Worm (Caenorhabditis elegans) whole organism, late embryonic: ENCODE data around the gene pigk-1.
A peak's percentile ranks its signal among the peaks of the same experiment; 100 is the strongest.

Source experiments
- C08G9.2 ChIP-seq: sonication (generic microtip); optimal IDR thresholded peaks from 2 replicates; lab custom pipeline; 2016; ENCODE audit warnings: mild to moderate bottlenecking, missing genetic modification characterization, moderate library complexity, missing compliant biosample characterization
- K02D7.2 ChIP-seq: sonication (generic microtip); optimal IDR thresholded peaks from 2 replicates; lab custom pipeline; 2017; ENCODE audit warnings: mild to moderate bottlenecking, missing genetic modification characterization, missing compliant biosample characterization
- T23F11.4 ChIP-seq: fragments of 200-800 bp; sonication (Bioruptor generic); optimal IDR thresholded peaks from 2 replicates; lab custom pipeline; 2018; ENCODE audit warnings: mild to moderate bottlenecking, missing genetic modification characterization, missing compliant biosample characterization
- ahr-1 ChIP-seq: sonication (generic microtip); optimal IDR thresholded peaks from 2 replicates; lab custom pipeline; 2016; ENCODE audit warnings: missing genetic modification characterization, missing compliant biosample characterization
- ceh-18 ChIP-seq: sonication (generic microtip); optimal IDR thresholded peaks from 2 replicates; lab custom pipeline; 2016; ENCODE audit warnings: missing genetic modification characterization, missing compliant biosample characterization
- ceh-19 ChIP-seq: fragments of 200-800 bp; sonication (Bioruptor generic); optimal IDR thresholded peaks from 2 replicates; lab custom pipeline; 2018; ENCODE audit warnings: mild to moderate bottlenecking, missing genetic modification characterization, missing compliant biosample characterization
- ceh-2 ChIP-seq: sonication (generic microtip); optimal IDR thresholded peaks from 2 replicates; lab custom pipeline; 2016; ENCODE audit warnings: missing genotype, missing genetic modification characterization, missing compliant biosample characterization
- ceh-22 ChIP-seq: sonication (generic microtip); optimal IDR thresholded peaks from 2 replicates; lab custom pipeline; 2017; ENCODE audit warnings: missing biosample characterization, missing genetic modification characterization
- ceh-31 ChIP-seq: sonication (generic microtip); optimal IDR thresholded peaks from 2 replicates; lab custom pipeline; 2016; ENCODE audit warnings: missing genetic modification characterization, missing compliant biosample characterization
- ceh-34 ChIP-seq: sonication (generic microtip); optimal IDR thresholded peaks from 2 replicates; lab custom pipeline; 2016; ENCODE audit warnings: mild to moderate bottlenecking, missing genetic modification characterization, missing compliant biosample characterization
- ceh-45 ChIP-seq: fragments of 200-800 bp; sonication (Bioruptor generic); IDR thresholded peaks from 2 replicates; pipeline ENCODE4 v1.3.6; 2022; ENCODE audit warnings: missing genetic modification reagents, missing genetic modification characterization, missing compliant biosample characterization
- ceh-48 ChIP-seq: sonication (generic microtip); optimal IDR thresholded peaks from 2 replicates; lab custom pipeline; 2016; ENCODE audit warnings: missing genetic modification characterization, inconsistent platforms, missing compliant biosample characterization
- dmd-4 ChIP-seq: sonication (generic microtip); optimal IDR thresholded peaks from 2 replicates; lab custom pipeline; 2016; ENCODE audit warnings: borderline replicate concordance, missing genetic modification characterization, missing compliant biosample characterization
- dve-1 ChIP-seq: sonication (generic microtip); optimal IDR thresholded peaks from 2 replicates; lab custom pipeline; 2017; ENCODE audit warnings: antibody characterized with exemption, mild to moderate bottlenecking, missing genetic modification characterization, missing compliant biosample characterization
- elt-2 ChIP-seq: sonication (generic microtip); optimal IDR thresholded peaks from 2 replicates; lab custom pipeline; 2016; ENCODE audit warnings: missing genetic modification reagents, missing genetic modification characterization, missing compliant biosample characterization
- ets-4 ChIP-seq: sonication (generic microtip); optimal IDR thresholded peaks from 2 replicates; lab custom pipeline; 2016; ENCODE audit warnings: missing genetic modification characterization, missing compliant biosample characterization
- eyg-1 ChIP-seq: sonication (generic microtip); optimal IDR thresholded peaks from 2 replicates; lab custom pipeline; 2016; ENCODE audit warnings: missing genotype, missing genetic modification characterization, missing compliant biosample characterization
- gmeb-2 ChIP-seq: sonication (generic microtip); optimal IDR thresholded peaks from 2 replicates; lab custom pipeline; 2016; ENCODE audit warnings: missing genetic modification characterization, inconsistent platforms, missing compliant biosample characterization
- hlh-13 ChIP-seq: fragments of 200-800 bp; sonication (Bioruptor generic); optimal IDR thresholded peaks from 2 replicates; lab custom pipeline; 2018; ENCODE audit warnings: mild to moderate bottlenecking, missing genetic modification characterization, missing compliant biosample characterization
- hlh-30 ChIP-seq: sonication (generic microtip); optimal IDR thresholded peaks from 2 replicates; lab custom pipeline; 2017; ENCODE audit warnings: antibody characterized with exemption, missing genetic modification characterization, missing compliant biosample characterization; ENCODE audit not compliant: insufficient read depth
- hlh-6 ChIP-seq: sonication (generic microtip); optimal IDR thresholded peaks from 2 replicates; lab custom pipeline; 2016; ENCODE audit warnings: missing genotype, missing genetic modification characterization, missing compliant biosample characterization
- madf-2 ChIP-seq: sonication (generic microtip); optimal IDR thresholded peaks from 2 replicates; lab custom pipeline; 2017; ENCODE audit warnings: missing genetic modification characterization, missing compliant biosample characterization
- mec-3 ChIP-seq: sonication (generic microtip); optimal IDR thresholded peaks from 2 replicates; lab custom pipeline; 2016; ENCODE audit warnings: borderline replicate concordance, missing genetic modification characterization, missing compliant biosample characterization
- nfya-1 ChIP-seq: sonication (generic microtip); optimal IDR thresholded peaks from 2 replicates; lab custom pipeline; 2017; ENCODE audit warnings: missing genetic modification characterization, mild to moderate bottlenecking, missing compliant biosample characterization, antibody characterized with exemption, moderate library complexity
- npax-4 ChIP-seq: sonication (generic microtip); optimal IDR thresholded peaks from 2 replicates; lab custom pipeline; 2016; ENCODE audit warnings: missing genetic modification characterization, missing compliant biosample characterization
- odd-2 ChIP-seq: sonication (generic microtip); optimal IDR thresholded peaks from 2 replicates; lab custom pipeline; 2017; ENCODE audit warnings: antibody characterized with exemption, mild to moderate bottlenecking, missing genetic modification characterization, missing compliant biosample characterization
- pax-1 ChIP-seq: fragments of 150-350 bp; optimal IDR thresholded peaks from 2 replicates; lab custom pipeline; 2014; ENCODE audit warnings: missing biosample characterization, missing genetic modification characterization
- pha-4 ChIP-seq: fragments of 150-350 bp; optimal IDR thresholded peaks from 2 replicates; lab custom pipeline; 2018; ENCODE audit warnings: missing biosample characterization, missing genetic modification reagents, missing genetic modification characterization
- pqm-1 ChIP-seq: sonication (generic microtip); optimal IDR thresholded peaks from 2 replicates; lab custom pipeline; 2016; ENCODE audit warnings: missing genetic modification characterization, missing compliant biosample characterization
- pros-1 ChIP-seq: fragments of 150-350 bp; optimal IDR thresholded peaks from 2 replicates; lab custom pipeline; 2014; ENCODE audit warnings: missing biosample characterization, missing genetic modification reagents, missing genetic modification characterization
- rnt-1 ChIP-seq: sonication (generic microtip); optimal IDR thresholded peaks from 2 replicates; lab custom pipeline; 2016; ENCODE audit warnings: missing genetic modification characterization, missing compliant biosample characterization
- sdc-2 ChIP-seq: sonication (generic microtip); optimal IDR thresholded peaks from 2 replicates; lab custom pipeline; 2016; ENCODE audit warnings: missing genotype, missing genetic modification characterization, missing compliant biosample characterization
- sox-4 ChIP-seq: sonication (generic microtip); optimal IDR thresholded peaks from 2 replicates; lab custom pipeline; 2017; ENCODE audit warnings: mild to moderate bottlenecking, missing genetic modification characterization, inconsistent platforms, missing compliant biosample characterization
- syd-9 ChIP-seq: sonication (generic microtip); optimal IDR thresholded peaks from 2 replicates; lab custom pipeline; 2016; ENCODE audit warnings: mild to moderate bottlenecking, missing genetic modification characterization, moderate library complexity, missing compliant biosample characterization
- tbx-2 ChIP-seq: sonication (generic microtip); optimal IDR thresholded peaks from 2 replicates; lab custom pipeline; 2016; ENCODE audit warnings: missing genetic modification characterization, missing compliant biosample characterization
- tbx-7 ChIP-seq: sonication (generic microtip); optimal IDR thresholded peaks from 2 replicates; lab custom pipeline; 2016; ENCODE audit warnings: missing genotype, missing genetic modification characterization, missing compliant biosample characterization
- unc-3 ChIP-seq, 2 experiments: fragments of 200-800 bp in 1 of 2; sonication (Bioruptor generic) in 1 of 2; sonication (generic microtip) in 1 of 2; conservative IDR thresholded peaks in 1 of 2; optimal IDR thresholded peaks in 1 of 2; 2 replicates each; pipeline versions ENCODE4 v1.3.6 to Lab custom; 2016 to 2022; ENCODE audit warnings: missing compliant biosample characterization in 2 of 2, missing genetic modification characterization in 2 of 2, missing genetic modification reagents in 1 of 2
- unc-55 ChIP-seq: sonication (generic microtip); optimal IDR thresholded peaks from 2 replicates; lab custom pipeline; 2017; ENCODE audit warnings: missing biosample characterization, missing genetic modification reagents, missing genetic modification characterization
- unc-86 ChIP-seq: sonication (generic microtip); optimal IDR thresholded peaks from 2 replicates; lab custom pipeline; 2016; ENCODE audit warnings: missing genetic modification characterization, missing compliant biosample characterization
- zip-5 ChIP-seq: sonication (generic microtip); optimal IDR thresholded peaks from 2 replicates; lab custom pipeline; 2016; ENCODE audit warnings: missing genetic modification characterization, missing compliant biosample characterization
- ztf-16 ChIP-seq: sonication (generic microtip); optimal IDR thresholded peaks from 2 replicates; lab custom pipeline; 2017; ENCODE audit warnings: missing genetic modification characterization, missing compliant biosample characterization

pigk-1 gene

ce11 chrIV:11126004-11126027 lies 16.0 kb upstream of the pigk-1 start, which contains the start of gene swsn-4:
TSS of gene swsn-4 (plus strand) at chrIV:11126024.
- TF ChIP-seq ceh-19 (no peak), dmd-4 (tag; lab: Kevin White, UChicago) (no peak), hlh-30 (tag; lab: Kevin White, UChicago) (no peak), ceh-18 (tag; lab: Kevin White, UChicago) (no peak), sdc-2 (tag; lab: Kevin White, UChicago) (no peak), pha-4 (no peak), syd-9 (tag; lab: Kevin White, UChicago) (no peak), pqm-1 (tag; lab: Kevin White, UChicago) (no peak)

ce11 chrIV:11125604-11126003 lies 15.8 kb upstream of the pigk-1 start:
- TF ChIP-seq zip-5 (tag; lab: Kevin White, UChicago): no peak
- TF ChIP-seq ahr-1: no peak
- TF ChIP-seq dve-1 (tag; lab: Kevin White, UChicago): no peak
- no peak for TF ChIP-seq rnt-1
- TF ChIP-seq unc-86 (tag; lab: Kevin White, UChicago): no peak
- TF ChIP-seq odd-2 (tag; lab: Kevin White, UChicago): no peak
- no peak for TF ChIP-seq ztf-16

- peak; percentile 40 for TF ChIP-seq ceh-31
- peak; percentile 100 for TF ChIP-seq nfya-1
- peak; percentile 17 for TF ChIP-seq ceh-34 (tag; lab: Kevin White, UChicago)
- peak; percentile 40 for TF ChIP-seq pros-1 (tag; lab: Kevin White, UChicago)
- no peak for TF ChIP-seq ceh-45 (GFP tag; lab: Robert Waterston, UW)
- TF ChIP-seq K02D7.2 (tag; lab: Kevin White, UChicago): no peak
- peak; percentile 6 for TF ChIP-seq ceh-2
Measured at ce11 chrIV:11125200-11125599, 15.4 kb upstream of the pigk-1 start.

ce11 chrIV:11124674-11125073 lies 14.9 kb upstream of the pigk-1 start, which contains the start of gene spo-11:
TSS of gene spo-11 (minus strand) at chrIV:11124862.
- TF ChIP-seq hlh-6 (tag; lab: Kevin White, UChicago) (no peak), ceh-45 (GFP tag; lab: Robert Waterston, UW) (no peak), gmeb-2 (tag; lab: Kevin White, UChicago) (no peak), C08G9.2 (no peak), ceh-19 (no peak)

- TF ChIP-seq ceh-31: no peak
- TF ChIP-seq mec-3 (tag; lab: Kevin White, UChicago): no peak
- no peak for TF ChIP-seq pros-1 (tag; lab: Kevin White, UChicago)
- TF ChIP-seq ets-4: no peak
- TF ChIP-seq elt-2 (tag; lab: Kevin White, UChicago): peak; percentile 15
Measured at ce11 chrIV:11119972-11120562, 10.2 kb upstream of the pigk-1 start.

- TF ChIP-seq ceh-18 (tag; lab: Kevin White, UChicago) (peak; percentile 61), C08G9.2 (peak; percentile 49), ceh-48 (tag; lab: Kevin White, UChicago) (no peak), ztf-16 (peak; percentile 50), eyg-1 (no peak), hlh-13 (GFP tag; lab: Kevin White, UChicago) (no peak), unc-55 (peak; percentile 50), nfya-1 (peak; percentile 100), ceh-22 (tag; lab: Kevin White, UChicago) (peak; percentile 6), K02D7.2 (tag; lab: Kevin White, UChicago) (no peak), pax-1 (tag; lab: Kevin White, UChicago) (peak; percentile 51), tbx-2 (peak; percentile 93), sox-4 (peak; percentile 25), unc-3 (GFP tag; conservative IDR thresholded peaks at IDR 0.05; lab: Robert Waterston, UW) (peak; percentile 12; the same call in 1 of the 2 replicates), unc-3 (tag; optimal IDR thresholded peaks at IDR 0.05; lab: Kevin White, UChicago) (peak; percentile 13), npax-4 (tag; lab: Kevin White, UChicago) (no peak), syd-9 (tag; lab: Kevin White, UChicago) (peak; percentile 42), ets-4 (peak; percentile 11), dve-1 (tag; lab: Kevin White, UChicago) (peak; percentile 51), madf-2 (tag; lab: Kevin White, UChicago) (peak; percentile 28), T23F11.4 (GFP tag; lab: Kevin White, UChicago) (no peak), ceh-31 (peak; percentile 91), sdc-2 (tag; lab: Kevin White, UChicago) (peak; percentile 51), tbx-7 (tag; lab: Kevin White, UChicago) (peak; percentile 58), zip-5 (tag; lab: Kevin White, UChicago) (no peak), pha-4 (no peak)
Measured at ce11 chrIV:11118837-11119491, 9.1 kb upstream of the pigk-1 start, which contains the start of the genes imp-2 and enpl-1. TSS of gene imp-2 (minus strand) at chrIV:11118887. TSS of gene enpl-1 (plus strand) at chrIV:11119298.
